Worm (Caenorhabditis elegans) whole organism, L3 larva: ENCODE measurements around the gene Y51B9A.8.

Experiments
- R02D3.7 ChIP-seq: fragments of 150-350 bp; optimal IDR thresholded peaks from 2 replicates; lab custom pipeline; 2014; ENCODE audit warnings: missing biosample characterization, missing genetic modification characterization
- ZK546.5 ChIP-seq: sonication (generic microtip); optimal IDR thresholded peaks from 2 replicates; lab custom pipeline; 2017; ENCODE audit warnings: missing biosample characterization, missing genetic modification characterization
- aly-2 ChIP-seq: fragments of 150-350 bp; optimal IDR thresholded peaks from 2 replicates; lab custom pipeline; 2014; ENCODE audit warnings: missing biosample characterization, missing genetic modification characterization
- ama-1 ChIP-seq: fragments of 150-350 bp; optimal IDR thresholded peaks from 2 replicates; lab custom pipeline; 2018
- ceh-16 ChIP-seq: sonication (generic microtip); optimal IDR thresholded peaks from 2 replicates; lab custom pipeline; 2017; ENCODE audit warnings: missing biosample characterization, missing genetic modification characterization
- ceh-82 ChIP-seq: fragments of 150-350 bp; optimal IDR thresholded peaks from 2 replicates; lab custom pipeline; 2014; ENCODE audit warnings: missing biosample characterization, missing genetic modification characterization
- ceh-9 ChIP-seq: sonication (generic microtip); optimal IDR thresholded peaks from 2 replicates; lab custom pipeline; 2018; ENCODE audit warnings: missing biosample characterization, missing genetic modification characterization
- egl-27 ChIP-seq: sonication (generic microtip); optimal IDR thresholded peaks from 4 replicates; lab custom pipeline; 2017; ENCODE audit warnings: missing biosample characterization, missing genetic modification reagents, missing genetic modification characterization
- egl-5 ChIP-seq: fragments of 150-350 bp; optimal IDR thresholded peaks from 2 replicates; lab custom pipeline; 2017; ENCODE audit warnings: missing biosample characterization, missing genetic modification reagents, missing genetic modification characterization, inconsistent platforms
- elt-3 ChIP-seq, 3 experiments: fragments of 150-350 bp in 1 of 3; sonication (generic microtip) in 2 of 3; optimal IDR thresholded peaks; 2 replicates in 2 of 3; 4 replicates in 1 of 3; lab custom pipeline; 2014 to 2017; ENCODE audit warnings: missing biosample characterization in 3 of 3, missing genetic modification characterization in 3 of 3
- eor-1 ChIP-seq, 2 experiments: fragments of 150-350 bp; optimal IDR thresholded peaks; 2 replicates each; lab custom pipeline; 2014 to 2018; ENCODE audit warnings: missing biosample characterization in 2 of 2, missing genetic modification characterization in 2 of 2
- fkh-10 ChIP-seq: sonication (generic microtip); optimal IDR thresholded peaks from 2 replicates; lab custom pipeline; 2017; ENCODE audit warnings: missing biosample characterization, missing genetic modification reagents, missing genetic modification characterization
- fkh-2 ChIP-seq: fragments of 150-350 bp; optimal IDR thresholded peaks from 2 replicates; lab custom pipeline; 2014; ENCODE audit warnings: missing biosample characterization, missing genetic modification reagents, missing genetic modification characterization
- hmg-11 ChIP-seq: sonication (generic microtip); optimal IDR thresholded peaks from 2 replicates; lab custom pipeline; 2016; ENCODE audit warnings: missing genetic modification characterization, missing compliant biosample characterization
- jun-1 ChIP-seq: fragments of 150-350 bp; optimal IDR thresholded peaks from 2 replicates; lab custom pipeline; 2014; ENCODE audit warnings: missing biosample characterization, missing genetic modification reagents, missing genetic modification characterization
- lin-39 ChIP-seq: fragments of 150-350 bp; optimal IDR thresholded peaks from 2 replicates; lab custom pipeline; 2018; ENCODE audit warnings: missing biosample characterization, missing genetic modification reagents, missing genetic modification characterization
- lsy-12 ChIP-seq: sonication (generic microtip); optimal IDR thresholded peaks from 2 replicates; lab custom pipeline; 2016; ENCODE audit warnings: mild to moderate bottlenecking, missing genetic modification characterization, missing compliant biosample characterization
- mdl-1 ChIP-seq: fragments of 150-350 bp; optimal IDR thresholded peaks from 2 replicates; lab custom pipeline; 2014; ENCODE audit warnings: missing biosample characterization, missing genetic modification characterization
- nfya-1 ChIP-seq: sonication (generic microtip); optimal IDR thresholded peaks from 2 replicates; lab custom pipeline; 2017; ENCODE audit warnings: missing genetic modification characterization, mild to moderate bottlenecking, missing compliant biosample characterization, antibody characterized with exemption, moderate library complexity; ENCODE audit not compliant: insufficient read depth
- nhr-23 ChIP-seq: fragments of 150-350 bp; optimal IDR thresholded peaks from 2 replicates; lab custom pipeline; 2014; ENCODE audit warnings: missing biosample characterization, missing genetic modification reagents, missing genetic modification characterization
- nhr-237 ChIP-seq: fragments of 150-350 bp; optimal IDR thresholded peaks from 2 replicates; lab custom pipeline; 2014; ENCODE audit warnings: missing biosample characterization, missing genetic modification characterization
- nhr-43 ChIP-seq: sonication (generic microtip); optimal IDR thresholded peaks from 2 replicates; lab custom pipeline; 2016; ENCODE audit warnings: mild to moderate bottlenecking, missing genetic modification characterization, missing compliant biosample characterization; ENCODE audit not compliant: poor library complexity, severe bottlenecking
- nhr-67 ChIP-seq: fragments of 150-350 bp; optimal IDR thresholded peaks from 2 replicates; lab custom pipeline; 2014; ENCODE audit warnings: missing biosample characterization, missing genetic modification characterization
- nhr-77 ChIP-seq: fragments of 150-350 bp; optimal IDR thresholded peaks from 2 replicates; lab custom pipeline; 2014; ENCODE audit warnings: missing biosample characterization, missing genetic modification characterization
- pha-4 ChIP-seq: fragments of 150-350 bp; optimal IDR thresholded peaks from 2 replicates; lab custom pipeline; 2014; ENCODE audit warnings: missing biosample characterization, missing genetic modification reagents, missing genetic modification characterization
- pqm-1 ChIP-seq: fragments of 150-350 bp; optimal IDR thresholded peaks from 2 replicates; lab custom pipeline; 2017; ENCODE audit warnings: missing biosample characterization, missing genetic modification characterization, inconsistent platforms
- sea-2 ChIP-seq: fragments of 150-350 bp; sonication (generic microtip); optimal IDR thresholded peaks from 4 replicates; lab custom pipeline; 2014; ENCODE audit warnings: missing biosample characterization, missing genetic modification reagents, missing genetic modification characterization
- skn-1 ChIP-seq: fragments of 150-350 bp; optimal IDR thresholded peaks from 2 replicates; lab custom pipeline; 2014; ENCODE audit warnings: missing biosample characterization, missing genetic modification characterization
- snpc-4 ChIP-seq: fragments of 150-350 bp; optimal IDR thresholded peaks from 2 replicates; lab custom pipeline; 2014; ENCODE audit warnings: missing biosample characterization, missing genetic modification characterization
- unc-39 ChIP-seq: sonication (generic microtip); optimal IDR thresholded peaks from 4 replicates; lab custom pipeline; 2017; ENCODE audit warnings: missing biosample characterization, missing genetic modification characterization
- unc-62 ChIP-seq: fragments of 150-350 bp; sonication (generic microtip); optimal IDR thresholded peaks from 4 replicates; lab custom pipeline; 2014; ENCODE audit warnings: missing biosample characterization, missing genetic modification reagents, missing genetic modification characterization
- ztf-11 ChIP-seq: fragments of 150-350 bp; optimal IDR thresholded peaks from 2 replicates; lab custom pipeline; 2014; ENCODE audit warnings: missing biosample characterization, missing genetic modification characterization
- ztf-4 ChIP-seq: fragments of 150-350 bp; optimal IDR thresholded peaks from 2 replicates; lab custom pipeline; 2014; ENCODE audit warnings: missing biosample characterization, missing genetic modification characterization

Y51B9A.8 gene

DNA sequence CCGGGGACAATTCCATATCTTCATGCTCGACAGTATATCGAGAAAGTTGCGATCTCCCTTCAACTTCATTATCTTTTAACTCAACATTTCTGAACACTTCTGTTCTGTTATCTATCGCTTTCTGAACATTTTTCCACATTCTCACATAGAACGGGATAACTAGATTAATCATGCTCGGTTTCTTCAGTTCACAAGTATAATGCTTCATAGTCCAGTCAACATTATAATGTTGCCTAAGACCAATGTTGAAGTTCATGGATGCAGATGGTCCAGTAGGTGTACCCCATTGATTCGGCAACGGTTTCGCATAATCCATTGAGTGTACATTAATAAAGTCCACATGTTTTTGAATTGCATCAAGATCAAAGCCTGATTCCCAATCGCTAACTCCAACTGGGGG is 40.2 kb downstream of the Y51B9A.8 start:
- no peak for TF ChIP-seq unc-39 (tag; lab: Kevin White, UChicago)
- TF ChIP-seq fkh-10 (GFP tag; lab: Kevin White, UChicago), result no peak
- no peak for TF ChIP-seq eor-1 (tag; optimal IDR thresholded peaks at IDR 0.05; lab: Kevin White, UChicago)
- no peak for TF ChIP-seq snpc-4 (tag; lab: Kevin White, UChicago)
- TF ChIP-seq egl-27 (tag; lab: Kevin White, UChicago), result no peak
- no peak for TF ChIP-seq pha-4 (tag; lab: Kevin White, UChicago)
- TF ChIP-seq mdl-1 (tag; lab: Kevin White, UChicago), result no peak
- TF ChIP-seq elt-3 (tag; optimal IDR thresholded peaks at IDR 0.05; lab: Kevin White, UChicago), result no peak
- TF ChIP-seq nfya-1, result no peak
- TF ChIP-seq unc-62 (GFP tag; lab: Kevin White, UChicago), result no peak
- TF ChIP-seq lin-39 (tag; lab: Kevin White, UChicago), result no peak

DNA sequence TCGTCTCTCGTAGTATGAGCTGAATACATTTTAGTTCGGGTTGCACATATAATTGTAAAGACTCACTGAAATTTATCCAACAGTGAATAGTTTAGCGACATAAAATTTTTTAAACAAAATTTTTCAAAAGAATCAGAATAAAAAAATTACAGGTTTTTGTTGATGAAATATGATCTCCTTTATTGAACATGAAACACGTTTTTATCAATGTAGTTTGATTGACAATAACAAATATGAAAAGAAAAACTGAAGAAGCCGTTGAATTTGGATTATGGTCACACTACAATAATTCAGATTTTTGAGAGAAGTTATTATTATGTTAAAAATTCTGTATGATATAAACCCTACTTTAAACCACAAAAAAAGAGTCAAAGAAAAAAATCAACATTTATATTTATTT is 41.4 kb downstream of the Y51B9A.8 start, which contains the start of gene chil-17:
Gene chil-17 (minus strand): TSS at position 101 of the 400 bp plus-strand sequence.
- TF ChIP-seq lin-39 (tag; lab: Kevin White, UChicago) (no peak), pqm-1 (tag; lab: Kevin White, UChicago) (no peak), ztf-4 (tag; lab: Kevin White, UChicago) (no peak), fkh-10 (GFP tag; lab: Kevin White, UChicago) (no peak), R02D3.7 (tag; lab: Kevin White, UChicago) (no peak), nhr-43 (tag; lab: Kevin White, UChicago) (no peak), nhr-67 (tag; lab: Kevin White, UChicago) (no peak), nhr-77 (tag; lab: Kevin White, UChicago) (no peak), unc-39 (tag; lab: Kevin White, UChicago) (no peak), nhr-23 (no peak), nhr-237 (tag; lab: Kevin White, UChicago) (no peak), ztf-11 (no peak), ZK546.5 (tag; lab: Kevin White, UChicago) (no peak)

DNA sequence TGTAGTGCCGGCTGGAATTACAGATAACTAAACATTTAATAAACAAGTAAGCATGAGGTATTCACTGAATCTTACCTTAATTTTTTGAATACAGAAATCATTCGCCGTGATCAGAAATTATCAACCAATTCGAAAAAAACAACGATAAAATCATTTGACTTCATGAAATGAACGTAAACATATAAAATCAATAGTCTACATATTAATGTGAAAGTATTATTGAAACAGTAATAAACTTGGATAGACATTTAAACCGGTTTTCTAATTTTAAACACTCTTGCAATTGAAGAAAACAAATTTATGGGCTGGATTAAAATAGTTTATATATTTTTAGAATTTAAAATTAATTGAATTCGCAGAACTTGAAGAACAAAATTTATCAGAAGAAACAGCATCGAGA is 43.2 kb downstream of the Y51B9A.8 start, which contains the start of gene chil-16:
Gene chil-16 (minus strand): TSS at position 101 of the 400 bp plus-strand sequence.
- no peak for TF ChIP-seq aly-2 (tag; lab: Kevin White, UChicago)
- TF ChIP-seq skn-1 (tag; lab: Kevin White, UChicago), result no peak
- no peak for TF ChIP-seq snpc-4 (tag; lab: Kevin White, UChicago)
- TF ChIP-seq ZK546.5 (tag; lab: Kevin White, UChicago), result no peak
- no peak for TF ChIP-seq ceh-9 (tag; lab: Kevin White, UChicago)
- TF ChIP-seq ama-1 (lab: Kevin White, UChicago), result no peak
- no peak for TF ChIP-seq jun-1
- TF ChIP-seq fkh-2 (tag; lab: Kevin White, UChicago), result no peak
- no peak for TF ChIP-seq eor-1 (tag; optimal IDR thresholded peaks at IDR 0.05; lab: Kevin White, UChicago)

- TF ChIP-seq fkh-10 (GFP tag; lab: Kevin White, UChicago), result no peak
- TF ChIP-seq nfya-1, result no peak
- no peak for TF ChIP-seq lin-39 (tag; lab: Kevin White, UChicago)
- TF ChIP-seq lsy-12 (tag; lab: Kevin White, UChicago), result no peak
- no peak for TF ChIP-seq mdl-1 (tag; lab: Kevin White, UChicago)
Measured at ce11 chrII:9443522-9443921, 44.9 kb downstream of the Y51B9A.8 start, which contains the start of gene chil-15. chil-15 (minus strand) TSS chrII:9443622.

ce11 chrII:9445368-9445767 is 46.7 kb downstream of the Y51B9A.8 start, which contains the start of gene R09D1.13:
R09D1.13 (minus strand) TSS chrII:9445468.
- no peak for TF ChIP-seq nhr-237 (tag; lab: Kevin White, UChicago)
- no peak for TF ChIP-seq nhr-77 (tag; lab: Kevin White, UChicago)
- no peak for TF ChIP-seq ceh-16 (tag; lab: Kevin White, UChicago)
- TF ChIP-seq sea-2 (GFP tag; lab: Kevin White, UChicago), result no peak
- TF ChIP-seq ceh-82 (tag; lab: Kevin White, UChicago), result no peak
- no peak for TF ChIP-seq pqm-1 (tag; lab: Kevin White, UChicago)
- no peak for TF ChIP-seq pha-4 (tag; lab: Kevin White, UChicago)
- TF ChIP-seq hmg-11 (tag; lab: Kevin White, UChicago), result no peak
- no peak for TF ChIP-seq egl-5
